Fruit fly (Drosophila melanogaster) whole organism, prepupa: ENCODE measurements around the gene pim.
A peak's percentile ranks its signal among the peaks of the same experiment; 100 is the strongest.

ENCODE experiments used
- Gug ChIP-seq: fragments of 200-800 bp; sonication (Bioruptor generic); IDR thresholded peaks from 2 replicates; pipeline ENCODE4 v1.3.6; 2022; ENCODE audit warnings: missing biosample characterization, missing genetic modification characterization
- Sox14 ChIP-seq: fragments of 200-800 bp; sonication (Bioruptor generic); optimal IDR thresholded peaks from 3 replicates; lab custom pipeline; 2016; ENCODE audit warnings: missing biosample characterization, missing genetic modification characterization
- fd59A ChIP-seq: fragments of 200-800 bp; sonication (Bioruptor generic); optimal IDR thresholded peaks from 2 replicates; lab custom pipeline; 2017; ENCODE audit warnings: missing biosample characterization, mild to moderate bottlenecking, missing genetic modification characterization, missing genetic modification reagents
- fkh ChIP-seq: fragments of 200-800 bp; sonication (Bioruptor generic); optimal IDR thresholded peaks from 3 replicates; lab custom pipeline; 2017; ENCODE audit warnings: missing biosample characterization, mild to moderate bottlenecking, missing genetic modification characterization, moderate library complexity
- lz ChIP-seq: fragments of 200-800 bp; sonication (Bioruptor generic); optimal IDR thresholded peaks from 3 replicates; lab custom pipeline; 2016; ENCODE audit warnings: missing biosample characterization, missing genetic modification characterization

- TF ChIP-seq lz (GFP tag; lab: Kevin White, UChicago) (no peak), Sox14 (GFP tag; lab: Kevin White, UChicago) (peak; percentile 3), Gug (GFP tag; lab: Robert Waterston, UW) (no peak), fkh (no peak), fd59A (no peak)
These were observed 21.4 kb upstream of the pim start, which contains the start of gene CG31715 for dm6 chr2L:10341405-10341804.
